Worm (Caenorhabditis elegans): Measurements from ENCODE around the gene dmsr-14.
A peak's percentile ranks its signal among the peaks of the same experiment; 100 is the strongest.

ce11 chrV:6838599-6838998 is 21.5 kb upstream of the dmsr-14 start, which contains the start of gene T15B7.15:
- TF ChIP-seq lin-13 (GFP tag; optimal IDR thresholded peaks at IDR 0.05) (no peak), elt-3 (tag; optimal IDR thresholded peaks at IDR 0.05) (peak in 1 of 6 experiments; percentile 1)

All from whole organism, L1 larva.